Fruit fly (Drosophila melanogaster) whole organism, embryonic: ENCODE results near the gene CG31910.

ENCODE experiments used
- ATbp ChIP-seq: fragments of 200-800 bp; sonication (Bioruptor generic); optimal IDR thresholded peaks from 2 replicates; lab custom pipeline; 2017; ENCODE audit warnings: missing biosample characterization, mild to moderate bottlenecking, missing genetic modification characterization, missing genetic modification reagents
- Adf1 ChIP-seq: fragments of 200-800 bp; sonication (Bioruptor generic); IDR thresholded peaks from 2 replicates; pipeline ENCODE4 v1.3.6; 2022; ENCODE audit warnings: missing biosample characterization, missing genetic modification characterization
- Atf6 ChIP-seq: fragments of 200-800 bp; sonication (Bioruptor generic); IDR thresholded peaks from 2 replicates; pipeline ENCODE4 v1.3.6; 2022; ENCODE audit warnings: missing biosample characterization, missing genetic modification characterization
- CG12071 ChIP-seq: fragments of 200-800 bp; sonication (Bioruptor generic); optimal IDR thresholded peaks from 3 replicates; lab custom pipeline; 2018; ENCODE audit warnings: missing biosample characterization, mild to moderate bottlenecking, missing genetic modification characterization
- CG13123 ChIP-seq: fragments of 200-800 bp; sonication (Bioruptor generic); optimal IDR thresholded peaks from 2 replicates; lab custom pipeline; 2016; ENCODE audit warnings: missing biosample characterization, missing genetic modification characterization
- CG13296 ChIP-seq: fragments of 200-800 bp; sonication (Bioruptor generic); optimal IDR thresholded peaks from 3 replicates; lab custom pipeline; 2018; ENCODE audit warnings: missing biosample characterization, mild to moderate bottlenecking, missing genetic modification characterization
- CG13894 ChIP-seq: fragments of 200-800 bp; sonication (Bioruptor generic); optimal IDR thresholded peaks from 3 replicates; lab custom pipeline; 2018; ENCODE audit warnings: missing biosample characterization, mild to moderate bottlenecking, missing genetic modification characterization, moderate library complexity
- CG14050 ChIP-seq: fragments of 200-800 bp; sonication (Bioruptor generic); IDR thresholded peaks from 3 replicates; pipeline ENCODE4 v1.3.6; 2022; ENCODE audit warnings: missing biosample characterization, missing genetic modification characterization
- CG1602 ChIP-seq: fragments of 200-800 bp; sonication (Bioruptor generic); optimal IDR thresholded peaks from 3 replicates; lab custom pipeline; 2016; ENCODE audit warnings: missing biosample characterization, missing genetic modification characterization
- CG16815 ChIP-seq: fragments of 200-800 bp; sonication (Bioruptor generic); optimal IDR thresholded peaks from 3 replicates; lab custom pipeline; 2017; ENCODE audit warnings: missing biosample characterization, mild to moderate bottlenecking, missing genetic modification characterization
- CG17385 ChIP-seq: fragments of 200-800 bp; sonication (Bioruptor generic); optimal IDR thresholded peaks from 3 replicates; lab custom pipeline; 2018; ENCODE audit warnings: missing biosample characterization, mild to moderate bottlenecking, missing genetic modification characterization
- CG1832 ChIP-seq: fragments of 200-800 bp; sonication (Bioruptor generic); optimal IDR thresholded peaks from 2 replicates; lab custom pipeline; 2017; ENCODE audit warnings: missing biosample characterization, mild to moderate bottlenecking, missing genetic modification characterization, inconsistent platforms
- CG18619 ChIP-seq: fragments of 200-800 bp; sonication (Bioruptor generic); optimal IDR thresholded peaks from 3 replicates; lab custom pipeline; 2017; ENCODE audit warnings: missing biosample characterization, mild to moderate bottlenecking, missing genetic modification characterization
- CG18764 ChIP-seq: fragments of 200-800 bp; sonication (Bioruptor generic); optimal IDR thresholded peaks from 3 replicates; lab custom pipeline; 2016; ENCODE audit warnings: missing biosample characterization, missing genetic modification characterization
- CG2678 ChIP-seq: fragments of 200-800 bp; sonication (Bioruptor generic); optimal IDR thresholded peaks from 3 replicates; lab custom pipeline; 2019; ENCODE audit warnings: missing biosample characterization, mild to moderate bottlenecking, missing genetic modification characterization, moderate library complexity
- CG3065 ChIP-seq: fragments of 200-800 bp; sonication (Bioruptor generic); optimal IDR thresholded peaks from 2 replicates; lab custom pipeline; 2016; ENCODE audit warnings: missing biosample characterization, missing genetic modification characterization
- CG31224 ChIP-seq: fragments of 200-800 bp; sonication (Bioruptor generic); IDR thresholded peaks from 2 replicates; pipeline ENCODE4 v1.3.6; 2022; ENCODE audit warnings: missing biosample characterization, missing genetic modification characterization
- CG34376 ChIP-seq: fragments of 200-800 bp; sonication (Bioruptor generic); optimal IDR thresholded peaks from 2 replicates; lab custom pipeline; 2018; ENCODE audit warnings: missing biosample characterization, mild to moderate bottlenecking, missing genetic modification characterization
- CG3726 ChIP-seq: fragments of 200-800 bp; sonication (Bioruptor generic); IDR thresholded peaks from 3 replicates; pipeline ENCODE4, ENCODE4 v1.3.6; 2022; ENCODE audit warnings: missing biosample characterization, missing genetic modification characterization
- CG4854 ChIP-seq: fragments of 200-800 bp; sonication (Bioruptor generic); optimal IDR thresholded peaks from 2 replicates; lab custom pipeline; 2016; ENCODE audit warnings: missing biosample characterization, missing genetic modification characterization, inconsistent platforms
- CG6689 ChIP-seq: fragments of 200-800 bp; sonication (Bioruptor generic); IDR thresholded peaks from 2 replicates; pipeline ENCODE4 v1.3.6; 2022; ENCODE audit warnings: missing biosample characterization, missing genetic modification characterization
- CG6813 ChIP-seq: fragments of 200-800 bp; sonication (Bioruptor generic); optimal IDR thresholded peaks from 2 replicates; lab custom pipeline; 2017; ENCODE audit warnings: missing biosample characterization, missing genetic modification characterization, mild to moderate bottlenecking, moderate library complexity, missing genetic modification reagents
- CG8944 ChIP-seq: fragments of 200-800 bp; sonication (Bioruptor generic); optimal IDR thresholded peaks from 3 replicates; lab custom pipeline; 2016; ENCODE audit warnings: missing biosample characterization, missing genetic modification characterization
- D19A ChIP-seq: fragments of 200-800 bp; optimal IDR thresholded peaks from 3 replicates; lab custom pipeline; 2019; ENCODE audit warnings: missing biosample characterization, mild to moderate bottlenecking, missing genetic modification characterization, moderate library complexity
- GATAe ChIP-seq: fragments of 200-800 bp; sonication (Bioruptor generic); conservative IDR thresholded peaks from 2 replicates; pipeline ENCODE4 v1.3.6; 2022; ENCODE audit warnings: missing biosample characterization, missing genetic modification characterization
- Gsc ChIP-seq: fragments of 200-800 bp; sonication (Bioruptor generic); IDR thresholded peaks from 2 replicates; pipeline ENCODE4 v1.3.6; 2022; ENCODE audit warnings: missing biosample characterization, missing genetic modification characterization
- Hey ChIP-seq: fragments of 200-800 bp; sonication (Bioruptor generic); optimal IDR thresholded peaks from 3 replicates; lab custom pipeline; 2018; ENCODE audit warnings: missing biosample characterization, mild to moderate bottlenecking, missing genetic modification characterization
- HmgZ ChIP-seq: fragments of 200-800 bp; sonication (Bioruptor generic); optimal IDR thresholded peaks from 2 replicates; lab custom pipeline; 2018; ENCODE audit warnings: missing biosample characterization, mild to moderate bottlenecking, missing genetic modification characterization
- Med ChIP-seq: fragments of 200-800 bp; sonication (Bioruptor generic); peaks from one replicate; lab custom pipeline; 2016; ENCODE audit warnings: missing biosample characterization, missing genetic modification characterization, mild to moderate bottlenecking, inconsistent platforms, moderate library complexity
- NK7.1 ChIP-seq: fragments of 200-800 bp; sonication (Bioruptor generic); optimal IDR thresholded peaks from 3 replicates; lab custom pipeline; 2016; ENCODE audit warnings: missing biosample characterization, missing genetic modification characterization
- PHDP ChIP-seq: fragments of 200-800 bp; sonication (Bioruptor generic); optimal IDR thresholded peaks from 3 replicates; lab custom pipeline; 2018; ENCODE audit warnings: missing biosample characterization, mild to moderate bottlenecking, missing genetic modification characterization, moderate library complexity
- Pdp1 ChIP-seq, 2 experiments: fragments of 200-800 bp; sonication (Bioruptor generic); optimal IDR thresholded peaks; 3 replicates each; lab custom pipeline; 2016; ENCODE audit warnings: missing biosample characterization in 2 of 2, missing genetic modification characterization in 2 of 2, mild to moderate bottlenecking in 1 of 2, moderate library complexity in 1 of 2
- amos ChIP-seq: fragments of 200-800 bp; sonication (Bioruptor generic); IDR thresholded peaks from 2 replicates; pipeline ENCODE4 v1.3.6; 2022; ENCODE audit warnings: missing biosample characterization, missing genetic modification characterization; ENCODE audit not compliant: partially characterized antibody
- bsh ChIP-seq, 2 experiments: fragments of 200-800 bp; sonication (Bioruptor generic); optimal IDR thresholded peaks; 2 replicates each; lab custom pipeline; 2017 to 2018; ENCODE audit warnings: mild to moderate bottlenecking in 2 of 2, missing biosample characterization in 2 of 2, missing genetic modification characterization in 2 of 2, moderate library complexity in 1 of 2
- chm ChIP-seq: fragments of 200-800 bp; sonication (Bioruptor generic); IDR thresholded peaks from 2 replicates; pipeline ENCODE4 v1.3.6; 2022; ENCODE audit warnings: missing biosample characterization, missing genetic modification characterization
- corto ChIP-seq: fragments of 200-800 bp; sonication (Bioruptor generic); optimal IDR thresholded peaks from 2 replicates; lab custom pipeline; 2016; ENCODE audit warnings: missing biosample characterization, mild to moderate bottlenecking, missing genetic modification characterization, moderate library complexity
- ftz-f1 ChIP-seq: fragments of 200-800 bp; sonication (Bioruptor generic); optimal IDR thresholded peaks from 2 replicates; lab custom pipeline; 2016; ENCODE audit warnings: missing biosample characterization, missing genetic modification characterization
- gem ChIP-seq: fragments of 200-800 bp; sonication (Bioruptor generic); optimal IDR thresholded peaks from 2 replicates; lab custom pipeline; 2019; ENCODE audit warnings: missing biosample characterization, mild to moderate bottlenecking, missing genetic modification characterization, moderate library complexity
- hkb ChIP-seq, 2 experiments: fragments of 200-800 bp in 1 of 2; fragments of >200 bp in 1 of 2; sonication (Bioruptor generic) in 1 of 2; IDR thresholded peaks in 1 of 2; optimal IDR thresholded peaks in 1 of 2; 2 replicates each; pipeline versions ENCODE4 v1.3.6 to Lab custom; 2017 to 2022; ENCODE audit warnings: missing biosample characterization in 1 of 2, missing genetic modification characterization in 1 of 2
- kni ChIP-seq: fragments of 200-800 bp; sonication (Bioruptor generic); optimal IDR thresholded peaks from 3 replicates; lab custom pipeline; 2017; ENCODE audit warnings: mild to moderate bottlenecking, missing biosample characterization, missing genetic modification reagents, missing genetic modification characterization
- lbe ChIP-seq: fragments of 200-800 bp; sonication (Bioruptor generic); optimal IDR thresholded peaks from 2 replicates; lab custom pipeline; 2016; ENCODE audit warnings: missing biosample characterization, mild to moderate bottlenecking, missing genetic modification characterization
- mirr ChIP-seq: fragments of 200-800 bp; sonication (Bioruptor generic); optimal IDR thresholded peaks from 3 replicates; lab custom pipeline; 2018; ENCODE audit warnings: missing biosample characterization, mild to moderate bottlenecking, missing genetic modification characterization
- nau ChIP-seq: fragments of 200-800 bp; sonication (Bioruptor generic); optimal IDR thresholded peaks from 3 replicates; lab custom pipeline; 2017; ENCODE audit warnings: missing biosample characterization, mild to moderate bottlenecking, missing genetic modification characterization, missing genetic modification reagents
- odd ChIP-seq: fragments of 200-800 bp; sonication (Bioruptor generic); optimal IDR thresholded peaks from 2 replicates; lab custom pipeline; 2017; ENCODE audit warnings: missing biosample characterization, mild to moderate bottlenecking, missing genetic modification characterization
- salm ChIP-seq: fragments of 200-800 bp; sonication (Bioruptor generic); optimal IDR thresholded peaks from 2 replicates; lab custom pipeline; 2018; ENCODE audit warnings: missing biosample characterization, mild to moderate bottlenecking, missing genetic modification characterization
- sd ChIP-seq: fragments of 200-800 bp; sonication (Bioruptor generic); optimal IDR thresholded peaks from 3 replicates; lab custom pipeline; 2018; ENCODE audit warnings: missing biosample characterization, mild to moderate bottlenecking, missing genetic modification characterization, moderate library complexity
- sens ChIP-seq: fragments of 200-800 bp; sonication (Bioruptor generic); peaks from one replicate; lab custom pipeline; 2016; ENCODE audit warnings: missing biosample characterization, missing genetic modification characterization
- slbo ChIP-seq: fragments of 200-800 bp; sonication (Bioruptor generic); IDR thresholded peaks from 2 replicates; pipeline ENCODE4 v1.3.6; 2022; ENCODE audit warnings: missing biosample characterization, missing genetic modification characterization
- slp2 ChIP-seq: fragments of 200-800 bp; sonication (Bioruptor generic); optimal IDR thresholded peaks from 2 replicates; lab custom pipeline; 2016; ENCODE audit warnings: missing biosample characterization, missing genetic modification characterization
- tin ChIP-seq: fragments of 200-800 bp; sonication (Bioruptor generic); optimal IDR thresholded peaks from 3 replicates; lab custom pipeline; 2016; ENCODE audit warnings: missing biosample characterization, missing genetic modification characterization

The CG31910 gene

DNA sequence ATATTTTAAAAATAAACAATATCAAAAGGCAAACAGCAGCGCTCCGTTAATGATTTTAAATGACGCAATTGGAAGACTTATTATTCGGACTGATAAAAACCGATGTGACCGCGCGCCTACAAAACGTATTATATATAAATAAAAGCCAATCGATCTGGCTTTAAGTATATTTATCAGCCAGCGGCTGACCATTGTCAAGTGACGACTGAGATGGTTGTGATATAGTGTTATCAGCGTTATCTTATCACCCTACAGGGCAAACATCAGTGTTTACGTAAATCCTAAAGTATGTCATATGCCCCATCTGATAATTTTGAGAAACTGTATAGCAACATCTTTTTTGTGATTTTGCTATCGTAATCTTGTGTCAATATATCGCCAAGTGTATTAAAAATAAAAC lies 43.9 kb upstream of the CG31910 start (continued):
- peak; percentile 18 for TF ChIP-seq PHDP (tag; lab: Kevin White, UChicago)
- peak; percentile 30 for TF ChIP-seq CG2678 (tag; lab: Kevin White, UChicago)
- no peak for TF ChIP-seq CG6689 (GFP tag; lab: Robert Waterston, UW)
- TF ChIP-seq CG3065 (GFP tag; lab: Kevin White, UChicago): no peak
- no peak for TF ChIP-seq CG17385 (GFP tag; lab: Kevin White, UChicago)
- TF ChIP-seq ATbp (GFP tag; lab: Kevin White, UChicago): peak; percentile 32
- peak; percentile 12 for TF ChIP-seq gem (tag; lab: Kevin White, UChicago)
- peak; percentile 13 for TF ChIP-seq HmgZ (tag; lab: Kevin White, UChicago)
- no peak for TF ChIP-seq NK7.1 (GFP tag; lab: Kevin White, UChicago)
- TF ChIP-seq CG6813 (GFP tag; lab: Kevin White, UChicago): peak; percentile 33
- 0 out of 2 replicates have a peak, but pooled peaks have one; percentile 8 for TF ChIP-seq chm (GFP tag; lab: Robert Waterston, UW)
- TF ChIP-seq CG34376: peak; percentile 96
- TF ChIP-seq odd (GFP tag; lab: Kevin White, UChicago): peak; percentile 46
- TF ChIP-seq Hey (tag; lab: Kevin White, UChicago): peak; percentile 31
- TF ChIP-seq corto (GFP tag; lab: Kevin White, UChicago): peak; percentile 21
- peak; percentile 27 for TF ChIP-seq sd
- peak in 1 of 2 experiments; percentile 2 for TF ChIP-seq bsh (GFP tag; optimal IDR thresholded peaks at IDR 0.05; lab: Kevin White, UChicago)
- no peak for TF ChIP-seq CG8944 (GFP tag; lab: Kevin White, UChicago)
- peak; percentile 11 for TF ChIP-seq D19A (tag; lab: Kevin White, UChicago)
- peak; percentile 32 for TF ChIP-seq nau (GFP tag; lab: Kevin White, UChicago)
- peak; percentile 88 for TF ChIP-seq mirr (GFP tag; lab: Kevin White, UChicago)
- peak; percentile 25 for TF ChIP-seq CG12071
- TF ChIP-seq Atf6 (GFP tag; lab: Robert Waterston, UW): 0 out of 2 replicates have a peak, but pooled peaks have one; percentile 9
- TF ChIP-seq CG13296 (GFP tag; lab: Kevin White, UChicago): peak; percentile 47
- no peak for TF ChIP-seq CG4854 (GFP tag; lab: Kevin White, UChicago)
- TF ChIP-seq lbe (GFP tag; lab: Kevin White, UChicago): peak; percentile 34
- no peak for TF ChIP-seq kni (GFP tag; lab: Kevin White, UChicago)
- TF ChIP-seq sens: peak; percentile 73
- TF ChIP-seq Pdp1 (GFP tag; optimal IDR thresholded peaks at IDR 0.05; lab: Kevin White, UChicago): peak in 1 of 2 experiments; percentile 85
- TF ChIP-seq Med (GFP tag; lab: Kevin White, UChicago): peak; percentile 38
- peak; percentile 58 for TF ChIP-seq salm (tag; lab: Kevin White, UChicago)
- no peak for TF ChIP-seq Gsc (GFP tag; lab: Robert Waterston, UW)
- peak; percentile 57; the same call in 1 of the 2 replicates for TF ChIP-seq GATAe

DNA sequence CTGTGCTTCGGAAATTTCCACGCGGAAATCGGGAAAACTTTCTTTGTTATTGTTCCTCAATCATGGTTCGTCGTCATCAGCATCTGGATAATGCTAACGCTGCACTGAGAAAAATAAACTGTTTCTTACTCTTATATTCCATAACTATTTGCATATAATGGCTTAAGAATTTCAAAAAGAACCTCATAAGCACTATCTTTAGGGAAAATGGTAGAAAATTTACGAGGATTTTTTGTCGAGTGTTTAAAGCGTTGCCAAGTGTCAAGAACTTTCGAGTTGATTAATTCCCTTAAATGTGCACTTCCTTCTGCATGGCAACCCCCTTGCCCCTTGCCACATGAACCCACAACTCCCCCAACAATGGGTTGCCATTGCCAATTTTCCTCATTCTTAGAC lies 42.5 kb upstream of the CG31910 start:
- TF ChIP-seq Adf1 (GFP tag; lab: Robert Waterston, UW) (no peak), CG14050 (no peak), slp2 (peak; percentile 44), CG1602 (peak; percentile 43), amos (GFP tag; lab: Robert Waterston, UW) (no peak), CG13894 (tag; lab: Kevin White, UChicago) (no peak), tin (peak; percentile 46), slbo (GFP tag; lab: Robert Waterston, UW) (peak; percentile 68), CG31224 (GFP tag; lab: Robert Waterston, UW) (no peak), hkb (optimal IDR thresholded peaks at IDR 0.05; lab: Kevin White, UChicago) (no peak), hkb (GFP tag; IDR thresholded peaks at IDR 0.05; lab: Robert Waterston, UW) (peak; percentile 48; the same call in 1 of the 2 replicates), CG13123 (no peak), CG16815 (GFP tag; lab: Kevin White, UChicago) (no peak), CG18619 (no peak), CG1832 (no peak), ftz-f1 (no peak), CG3726 (GFP tag; lab: Robert Waterston, UW) (no peak), CG18764 (GFP tag; lab: Kevin White, UChicago) (peak; percentile 57), sens (peak; percentile 83)
